Worm (Caenorhabditis elegans) whole organism, L4 larva: ENCODE results near the gene F35H12.1.
"Not testable (repeated sequence)": the region's sequence is repeated elsewhere in the genome, so short reads cannot be mapped to it uniquely, and the experiment has no call there.

ENCODE experiments used
- ama-1 ChIP-seq: fragments of 150-350 bp; optimal IDR thresholded peaks from 2 replicates; lab custom pipeline; 2014; ENCODE audit warnings: inconsistent platforms, mixed read lengths
- lin-15B ChIP-seq: fragments of 150-350 bp; sonication (generic microtip); optimal IDR thresholded peaks from 3 replicates; lab custom pipeline; 2014; ENCODE audit warnings: missing biosample characterization, missing genetic modification characterization
- lin-39 ChIP-seq: fragments of 150-350 bp; optimal IDR thresholded peaks from 2 replicates; lab custom pipeline; 2014; ENCODE audit warnings: missing biosample characterization, missing genetic modification reagents, missing genetic modification characterization
- lir-3 ChIP-seq: sonication (generic microtip); optimal IDR thresholded peaks from 2 replicates; lab custom pipeline; 2016; ENCODE audit warnings: mild to moderate bottlenecking, missing genetic modification characterization, missing compliant biosample characterization
- lsy-2 ChIP-seq, 2 experiments: fragments of 150-350 bp in 1 of 2; sonication (generic microtip) in 1 of 2; optimal IDR thresholded peaks; 2 replicates each; lab custom pipeline; 2014 to 2017; ENCODE audit warnings: missing biosample characterization in 2 of 2, missing genetic modification characterization in 2 of 2
- mdt-29 ChIP-seq: fragments of 200-800 bp; sonication (Bioruptor generic); IDR thresholded peaks from 2 replicates; pipeline ENCODE4 v1.3.6; 2022; ENCODE audit warnings: missing genetic modification reagents, missing genetic modification characterization, missing compliant biosample characterization
- nhr-76 ChIP-seq: fragments of 150-350 bp; optimal IDR thresholded peaks from 2 replicates; lab custom pipeline; 2014; ENCODE audit warnings: missing biosample characterization, missing genetic modification characterization
- set-16 ChIP-seq: fragments of 200-800 bp; sonication (Bioruptor generic); IDR thresholded peaks from 2 replicates; pipeline ENCODE4 v1.3.6; 2022; ENCODE audit warnings: missing genetic modification reagents, missing genetic modification characterization, missing compliant biosample characterization
- tra-1 ChIP-seq: fragments of 200-800 bp; sonication (Bioruptor generic); IDR thresholded peaks from 2 replicates; pipeline ENCODE4 v1.3.6; 2022; ENCODE audit warnings: missing genetic modification reagents, missing genetic modification characterization, missing compliant biosample characterization
- unc-130 ChIP-seq: sonication (generic microtip); optimal IDR thresholded peaks from 2 replicates; lab custom pipeline; 2016; ENCODE audit warnings: missing genetic modification reagents, missing genetic modification characterization, missing compliant biosample characterization

ce11 chrX:943698-944097 lies 10.1 kb downstream of the F35H12.1 start:
- not testable (repeated sequence) for TF ChIP-seq ama-1 (lab: Kevin White, UChicago); lin-39 (tag; lab: Kevin White, UChicago); lin-15B (tag; lab: Kevin White, UChicago); nhr-76; lir-3 (tag; lab: Kevin White, UChicago); unc-130; lsy-2 (tag; optimal IDR thresholded peaks at IDR 0.05; lab: Kevin White, UChicago); mdt-29
- 0 out of 2 replicates have a peak, but pooled peaks have one; percentile 42 for TF ChIP-seq tra-1
- TF ChIP-seq set-16 (GFP tag; lab: Robert Waterston, UW) = peak; percentile 44; the same call in 1 of the 2 replicates
